Worm (Caenorhabditis elegans) whole organism, L3 larva: ENCODE measurements around the gene Y45F3A.4.

ENCODE experiments used
- ZK546.5 ChIP-seq: sonication (generic microtip); optimal IDR thresholded peaks from 2 replicates; lab custom pipeline; 2017; ENCODE audit warnings: missing biosample characterization, missing genetic modification characterization
- aly-2 ChIP-seq: fragments of 150-350 bp; optimal IDR thresholded peaks from 2 replicates; lab custom pipeline; 2014; ENCODE audit warnings: missing biosample characterization, missing genetic modification characterization
- ceh-28 ChIP-seq: fragments of 150-350 bp; optimal IDR thresholded peaks from 2 replicates; lab custom pipeline; 2014; ENCODE audit warnings: missing biosample characterization, missing genetic modification reagents, missing genetic modification characterization
- ceh-82 ChIP-seq: fragments of 150-350 bp; optimal IDR thresholded peaks from 2 replicates; lab custom pipeline; 2014; ENCODE audit warnings: missing biosample characterization, missing genetic modification characterization
- ceh-9 ChIP-seq: sonication (generic microtip); optimal IDR thresholded peaks from 2 replicates; lab custom pipeline; 2018; ENCODE audit warnings: missing biosample characterization, missing genetic modification characterization
- egl-27 ChIP-seq: sonication (generic microtip); optimal IDR thresholded peaks from 4 replicates; lab custom pipeline; 2017; ENCODE audit warnings: missing biosample characterization, missing genetic modification reagents, missing genetic modification characterization
- egl-5 ChIP-seq: fragments of 150-350 bp; optimal IDR thresholded peaks from 2 replicates; lab custom pipeline; 2017; ENCODE audit warnings: missing biosample characterization, missing genetic modification reagents, missing genetic modification characterization, inconsistent platforms
- elt-1 ChIP-seq: fragments of 150-350 bp; optimal IDR thresholded peaks from 2 replicates; lab custom pipeline; 2014; ENCODE audit warnings: missing biosample characterization, missing genetic modification characterization
- elt-2 ChIP-seq: sonication (generic microtip); optimal IDR thresholded peaks from 2 replicates; lab custom pipeline; 2016; ENCODE audit warnings: missing genetic modification reagents, mild to moderate bottlenecking, missing genetic modification characterization, missing compliant biosample characterization
- fkh-10 ChIP-seq: sonication (generic microtip); optimal IDR thresholded peaks from 2 replicates; lab custom pipeline; 2017; ENCODE audit warnings: missing biosample characterization, missing genetic modification reagents, missing genetic modification characterization
- fos-1 ChIP-seq: fragments of 150-350 bp; optimal IDR thresholded peaks from 2 replicates; lab custom pipeline; 2014; ENCODE audit warnings: missing biosample characterization, missing genetic modification characterization
- hmg-11 ChIP-seq: sonication (generic microtip); optimal IDR thresholded peaks from 2 replicates; lab custom pipeline; 2016; ENCODE audit warnings: missing genetic modification characterization, missing compliant biosample characterization
- lin-15B ChIP-seq: fragments of 150-350 bp; optimal IDR thresholded peaks from 2 replicates; lab custom pipeline; 2014; ENCODE audit warnings: missing biosample characterization, missing genetic modification characterization
- lin-39 ChIP-seq: fragments of 150-350 bp; optimal IDR thresholded peaks from 2 replicates; lab custom pipeline; 2018; ENCODE audit warnings: missing biosample characterization, missing genetic modification reagents, missing genetic modification characterization
- mdl-1 ChIP-seq: fragments of 150-350 bp; optimal IDR thresholded peaks from 2 replicates; lab custom pipeline; 2014; ENCODE audit warnings: missing biosample characterization, missing genetic modification characterization
- nfya-1 ChIP-seq: sonication (generic microtip); optimal IDR thresholded peaks from 2 replicates; lab custom pipeline; 2017; ENCODE audit warnings: missing genetic modification characterization, mild to moderate bottlenecking, missing compliant biosample characterization, antibody characterized with exemption, moderate library complexity; ENCODE audit not compliant: insufficient read depth
- nhr-12 ChIP-seq: fragments of 150-350 bp; optimal IDR thresholded peaks from 2 replicates; lab custom pipeline; 2014; ENCODE audit warnings: missing biosample characterization, missing genetic modification characterization
- nhr-23 ChIP-seq: fragments of 150-350 bp; optimal IDR thresholded peaks from 2 replicates; lab custom pipeline; 2014; ENCODE audit warnings: missing biosample characterization, missing genetic modification reagents, missing genetic modification characterization
- nhr-25 ChIP-seq: sonication (generic microtip); optimal IDR thresholded peaks from 2 replicates; lab custom pipeline; 2017; ENCODE audit warnings: missing biosample characterization, missing genetic modification characterization
- nhr-28 ChIP-seq: fragments of 150-350 bp; optimal IDR thresholded peaks from 2 replicates; lab custom pipeline; 2014; ENCODE audit warnings: missing biosample characterization, missing genetic modification characterization
- nhr-43 ChIP-seq: sonication (generic microtip); optimal IDR thresholded peaks from 2 replicates; lab custom pipeline; 2016; ENCODE audit warnings: mild to moderate bottlenecking, missing genetic modification characterization, missing compliant biosample characterization; ENCODE audit not compliant: poor library complexity, severe bottlenecking
- nhr-67 ChIP-seq: fragments of 150-350 bp; optimal IDR thresholded peaks from 2 replicates; lab custom pipeline; 2014; ENCODE audit warnings: missing biosample characterization, missing genetic modification characterization
- nhr-77 ChIP-seq: fragments of 150-350 bp; optimal IDR thresholded peaks from 2 replicates; lab custom pipeline; 2014; ENCODE audit warnings: missing biosample characterization, missing genetic modification characterization
- pha-4 ChIP-seq: fragments of 150-350 bp; optimal IDR thresholded peaks from 2 replicates; lab custom pipeline; 2014; ENCODE audit warnings: missing biosample characterization, missing genetic modification reagents, missing genetic modification characterization
- pqm-1 ChIP-seq: fragments of 150-350 bp; optimal IDR thresholded peaks from 2 replicates; lab custom pipeline; 2017; ENCODE audit warnings: missing biosample characterization, missing genetic modification characterization, inconsistent platforms
- sea-2 ChIP-seq: fragments of 150-350 bp; sonication (generic microtip); optimal IDR thresholded peaks from 4 replicates; lab custom pipeline; 2014; ENCODE audit warnings: missing biosample characterization, missing genetic modification reagents, missing genetic modification characterization
- skn-1 ChIP-seq: fragments of 150-350 bp; optimal IDR thresholded peaks from 2 replicates; lab custom pipeline; 2014; ENCODE audit warnings: missing biosample characterization, missing genetic modification characterization
- snpc-4 ChIP-seq: fragments of 150-350 bp; optimal IDR thresholded peaks from 2 replicates; lab custom pipeline; 2014; ENCODE audit warnings: missing biosample characterization, missing genetic modification characterization
- tbx-2 ChIP-seq: sonication (generic microtip); optimal IDR thresholded peaks from 2 replicates; lab custom pipeline; 2016; ENCODE audit warnings: mild to moderate bottlenecking, missing genetic modification characterization, missing compliant biosample characterization
- unc-39 ChIP-seq: sonication (generic microtip); optimal IDR thresholded peaks from 4 replicates; lab custom pipeline; 2017; ENCODE audit warnings: missing biosample characterization, missing genetic modification characterization
- unc-62 ChIP-seq: fragments of 150-350 bp; sonication (generic microtip); optimal IDR thresholded peaks from 4 replicates; lab custom pipeline; 2014; ENCODE audit warnings: missing biosample characterization, missing genetic modification reagents, missing genetic modification characterization
- ztf-11 ChIP-seq: fragments of 150-350 bp; optimal IDR thresholded peaks from 2 replicates; lab custom pipeline; 2014; ENCODE audit warnings: missing biosample characterization, missing genetic modification characterization

Gene Y45F3A.4

DNA sequence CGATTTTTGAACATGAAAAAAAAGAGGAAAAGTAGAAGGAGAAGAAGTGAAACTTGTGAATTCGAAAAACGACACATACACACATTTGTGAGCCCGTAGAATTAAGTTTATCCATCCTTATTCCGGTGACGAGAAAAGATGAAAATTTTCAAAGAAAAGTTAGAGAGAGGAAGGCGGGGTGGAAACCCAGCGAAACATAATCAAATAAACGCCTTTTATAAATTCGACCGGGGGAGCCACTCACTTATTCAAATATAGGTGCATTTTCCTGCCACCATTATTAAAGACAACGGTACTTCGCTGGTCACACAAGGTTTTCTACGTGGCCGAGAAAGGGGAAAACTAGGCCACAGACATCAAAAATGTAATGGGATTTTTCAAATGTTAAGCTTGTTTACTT, 8.3 kb upstream of the Y45F3A.4 start:
- TF ChIP-seq ceh-82 (no peak), lin-39 (no peak), egl-27 (tag; lab: Kevin White, UChicago) (no peak)
- TF ChIP-seq, all 47 proteins: peak for 0

DNA sequence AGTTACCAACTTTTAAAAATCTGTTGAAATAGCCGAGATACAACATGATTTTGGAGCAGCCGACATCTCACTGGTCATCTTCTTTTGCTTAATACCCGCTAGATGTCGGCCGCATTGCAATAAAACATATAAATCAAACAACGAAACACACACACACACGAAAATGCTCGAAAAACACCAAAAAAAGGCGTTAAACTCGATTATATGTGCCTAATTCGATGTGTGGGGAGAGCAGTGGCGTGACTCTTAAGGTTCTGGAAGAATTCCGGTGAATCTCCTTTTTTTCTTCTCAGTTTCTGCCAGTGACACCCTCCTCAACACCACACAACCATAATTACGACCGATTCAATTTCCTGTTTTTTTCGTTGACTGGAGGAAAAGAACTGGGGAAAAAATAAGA, 5.0 kb upstream of the Y45F3A.4 start:
- TF ChIP-seq unc-62 (GFP tag; lab: Kevin White, UChicago) (no peak), nhr-25 (tag; lab: Kevin White, UChicago) (no peak), ceh-82 (no peak), ZK546.5 (tag; lab: Kevin White, UChicago) (no peak), nhr-23 (tag; lab: Kevin White, UChicago) (no peak), snpc-4 (tag; lab: Kevin White, UChicago) (peak; percentile 24)

DNA sequence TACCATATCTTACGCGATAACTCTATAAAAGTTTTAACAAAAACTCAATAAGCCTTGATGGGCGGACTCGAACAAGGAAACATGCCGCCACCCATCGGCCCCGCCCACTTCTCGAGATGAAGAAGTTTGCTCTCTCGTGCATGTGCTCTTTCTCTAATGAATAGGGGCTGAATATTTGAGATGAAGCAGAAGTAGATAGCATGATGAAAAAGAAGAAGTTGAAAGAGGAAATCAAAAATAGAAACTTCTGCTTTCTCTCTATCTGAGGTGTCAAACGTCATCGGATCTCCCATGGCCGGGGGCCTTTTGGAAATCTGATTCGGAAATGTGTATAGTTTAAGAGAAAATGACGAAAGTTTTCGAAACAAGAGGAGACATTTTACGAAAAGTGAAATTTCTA, 3.7 kb upstream of the Y45F3A.4 start:
- TF ChIP-seq elt-2 (tag; lab: Kevin White, UChicago) (no peak), mdl-1 (tag; lab: Kevin White, UChicago) (no peak), egl-5 (tag; lab: Kevin White, UChicago) (no peak), nhr-43 (tag; lab: Kevin White, UChicago) (no peak), ceh-28 (tag; lab: Kevin White, UChicago) (no peak), aly-2 (tag; lab: Kevin White, UChicago) (no peak), unc-39 (no peak), sea-2 (GFP tag; lab: Kevin White, UChicago) (no peak), tbx-2 (no peak), nhr-28 (no peak), pha-4 (no peak), nhr-77 (tag; lab: Kevin White, UChicago) (no peak), ZK546.5 (tag; lab: Kevin White, UChicago) (no peak), elt-1 (tag; lab: Kevin White, UChicago) (no peak), skn-1 (tag; lab: Kevin White, UChicago) (no peak), nhr-67 (no peak), lin-39 (no peak), fkh-10 (no peak)

DNA sequence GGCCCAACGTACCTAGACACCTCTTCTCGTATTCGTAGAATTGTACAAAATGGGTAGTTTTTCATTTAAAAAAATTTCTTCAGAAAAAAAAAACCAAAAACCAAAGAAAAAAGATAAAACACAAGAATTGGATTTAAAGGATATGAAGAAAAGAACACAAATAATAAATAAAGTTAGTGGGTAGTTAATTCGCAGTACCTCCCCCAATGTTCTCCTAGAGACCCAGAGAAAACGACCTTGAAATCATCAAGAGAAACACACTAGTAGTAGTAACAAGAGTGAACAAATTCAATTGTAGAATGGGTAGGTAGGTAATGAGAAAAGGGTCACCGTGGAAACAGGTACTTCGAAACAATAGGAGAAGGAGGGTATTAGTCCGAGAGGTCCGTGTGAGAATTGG, 2.6 kb upstream of the Y45F3A.4 start:
- no peak for TF ChIP-seq egl-5 (tag; lab: Kevin White, UChicago)
- TF ChIP-seq nhr-25 (tag; lab: Kevin White, UChicago), result peak; percentile 49
- TF ChIP-seq, all 47 proteins: peak for 1

DNA sequence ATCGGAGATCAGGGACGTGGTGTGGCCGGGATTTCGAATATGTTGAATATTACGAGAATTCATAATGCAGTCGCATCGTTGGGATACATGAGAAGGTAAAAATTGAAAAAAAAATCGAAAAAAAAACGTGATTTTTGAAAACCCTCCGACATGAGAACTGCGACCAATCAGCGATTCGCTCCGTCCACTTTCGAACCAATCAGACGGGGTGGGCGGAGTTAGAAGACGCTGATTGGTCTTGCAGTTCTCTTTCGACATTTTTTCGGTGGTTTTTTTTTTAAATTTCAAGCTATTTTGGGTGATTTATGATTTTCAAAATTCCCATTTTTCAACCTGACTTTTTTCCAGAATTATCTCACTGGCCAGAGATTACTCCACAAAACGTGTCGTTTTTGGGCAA, 6.0 kb downstream of the Y45F3A.4 start:
- TF ChIP-seq fos-1 (tag; lab: Kevin White, UChicago), result no peak
- TF ChIP-seq lin-15B (tag; lab: Kevin White, UChicago), result no peak
- no peak for TF ChIP-seq mdl-1 (tag; lab: Kevin White, UChicago)
- TF ChIP-seq ztf-11 (tag; lab: Kevin White, UChicago), result no peak
- TF ChIP-seq nfya-1 (tag; lab: Kevin White, UChicago), result peak; percentile 71

DNA sequence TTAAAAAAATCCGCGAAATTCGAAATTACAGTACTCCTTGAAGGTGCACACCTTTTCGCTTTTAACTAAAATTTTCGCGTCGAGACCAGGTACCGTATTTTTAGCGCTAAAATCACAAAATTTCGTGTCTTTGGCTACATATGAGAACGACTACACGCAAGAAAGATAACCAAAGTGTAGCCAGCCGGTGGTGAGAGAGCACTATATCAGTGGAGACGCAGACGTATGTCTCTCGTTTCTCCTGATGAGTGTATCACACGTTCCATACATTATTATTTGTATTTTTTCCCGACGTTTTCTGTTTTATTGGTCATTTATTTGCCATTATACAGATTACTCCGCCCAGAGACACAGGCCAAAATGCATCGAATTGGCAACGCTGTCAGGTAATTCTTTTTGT, 9.3 kb downstream of the Y45F3A.4 start, which contains the start of gene acdh-11:
Gene acdh-11, plus strand, starts transcription at position 333 of the 400 bp plus-strand sequence.
- TF ChIP-seq nhr-43 (tag; lab: Kevin White, UChicago), result peak; percentile 22
- peak; percentile 8 for TF ChIP-seq hmg-11 (tag; lab: Kevin White, UChicago)
- TF ChIP-seq nfya-1 (tag; lab: Kevin White, UChicago), result peak; percentile 30
- no peak for TF ChIP-seq nhr-67
- TF ChIP-seq pqm-1 (tag; lab: Kevin White, UChicago), result peak; percentile 24
- TF ChIP-seq ceh-9, result no peak
- peak; percentile 65 for TF ChIP-seq elt-2 (tag; lab: Kevin White, UChicago)

DNA sequence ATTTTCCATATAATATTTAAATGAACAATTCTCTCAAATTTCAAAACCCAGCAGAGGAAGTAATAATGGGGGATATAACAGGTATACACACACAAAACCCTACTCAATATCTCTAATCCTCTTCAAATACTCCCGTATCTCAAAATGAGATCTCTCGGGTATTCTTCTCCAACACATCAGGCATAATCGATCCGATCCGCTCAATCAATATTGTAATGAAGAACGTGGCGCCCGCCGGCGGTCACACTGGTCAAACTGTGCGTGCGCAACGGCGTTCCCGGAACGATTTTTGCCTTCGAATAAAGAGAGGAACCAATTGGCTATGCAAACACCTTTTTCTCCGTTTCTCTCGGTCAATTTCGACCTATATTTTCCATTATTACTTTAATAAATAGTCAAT, 12.7 kb downstream of the Y45F3A.4 start:
- TF ChIP-seq mdl-1 (tag; lab: Kevin White, UChicago), result no peak
- TF ChIP-seq ceh-28 (tag; lab: Kevin White, UChicago), result peak; percentile 79
- peak; percentile 12 for TF ChIP-seq lin-39
- TF ChIP-seq nhr-12 (tag; lab: Kevin White, UChicago), result no peak
- no peak for TF ChIP-seq elt-1 (tag; lab: Kevin White, UChicago)
- peak; percentile 25 for TF ChIP-seq nhr-23 (tag; lab: Kevin White, UChicago)
